Fruit fly (Drosophila melanogaster) Kc167 (cell line): ENCODE data around the gene Srp14.

ENCODE experiments used
- Myc ChIP-seq: fragments of >200 bp; optimal IDR thresholded peaks from 2 replicates; lab custom pipeline; 2017; ENCODE audit warnings: missing external identifiers
- Sin3A ChIP-seq: fragments of >200 bp; optimal IDR thresholded peaks from 2 replicates; lab custom pipeline; 2018; ENCODE audit warnings: missing external identifiers
- h ChIP-seq: fragments of >200 bp; optimal IDR thresholded peaks from 3 replicates; lab custom pipeline; 2018; ENCODE audit warnings: missing external identifiers
- insv ChIP-seq: fragments of >200 bp; optimal IDR thresholded peaks from 3 replicates; lab custom pipeline; 2018; ENCODE audit warnings: missing external identifiers
- psq ChIP-seq: fragments of >200 bp; optimal IDR thresholded peaks from 2 replicates; lab custom pipeline; 2017; ENCODE audit warnings: missing external identifiers
- ttk ChIP-seq: sonication (Bioruptor generic); optimal IDR thresholded peaks from 2 replicates; lab custom pipeline; 2017; ENCODE audit warnings: missing external identifiers

The Srp14 gene

DNA sequence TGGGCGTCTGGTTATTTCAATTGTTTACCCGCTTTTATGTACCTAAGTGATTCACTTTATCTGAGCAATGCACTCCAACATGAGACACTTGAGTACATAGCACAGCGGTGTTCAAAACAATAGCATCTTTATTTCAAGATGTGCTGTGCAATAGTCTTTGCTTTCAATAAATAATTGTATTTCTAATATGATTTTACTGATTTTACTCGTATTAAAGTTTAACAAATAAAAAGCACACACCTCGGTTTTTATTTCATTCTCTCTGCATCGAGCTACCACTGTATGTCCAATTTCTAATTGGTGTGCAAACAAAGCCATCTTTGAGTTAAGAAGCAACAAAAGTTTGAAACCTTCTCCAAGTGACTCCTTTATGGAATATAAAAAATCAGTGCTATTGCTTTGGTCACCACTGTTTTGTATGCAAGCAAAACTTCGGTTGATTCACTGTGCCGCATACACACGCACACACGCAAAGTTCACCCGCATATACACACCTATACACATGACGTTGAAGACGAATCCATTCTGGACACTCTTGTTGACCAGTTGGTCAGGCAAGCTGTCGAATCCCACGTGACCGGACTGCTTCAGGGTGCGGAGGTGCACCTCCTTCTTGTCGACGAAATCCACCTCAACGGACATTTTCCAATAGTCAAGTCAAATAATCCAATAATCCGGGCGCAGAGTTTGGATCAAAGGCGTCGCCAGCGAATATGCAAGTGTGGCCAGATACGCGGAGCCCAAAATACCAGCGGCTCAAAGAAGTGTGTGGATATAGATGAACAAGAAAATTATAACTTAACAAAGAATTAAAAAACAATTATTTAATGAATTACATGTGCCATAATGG lies 7.9 kb downstream of the Srp14 start, which contains the start of gene Septin2:
TSS of gene Septin2 (minus strand) at position 727 of the 850 bp plus-strand sequence.
- TF ChIP-seq h (lab: Kevin White, UChicago) (no peak), psq (lab: Kevin White, UChicago) (no peak), ttk (lab: Kevin White, UChicago) (no peak), Myc (lab: Kevin White, UChicago) (no peak), Sin3A (lab: Kevin White, UChicago) (no peak), insv (lab: Kevin White, UChicago) (no peak)

DNA sequence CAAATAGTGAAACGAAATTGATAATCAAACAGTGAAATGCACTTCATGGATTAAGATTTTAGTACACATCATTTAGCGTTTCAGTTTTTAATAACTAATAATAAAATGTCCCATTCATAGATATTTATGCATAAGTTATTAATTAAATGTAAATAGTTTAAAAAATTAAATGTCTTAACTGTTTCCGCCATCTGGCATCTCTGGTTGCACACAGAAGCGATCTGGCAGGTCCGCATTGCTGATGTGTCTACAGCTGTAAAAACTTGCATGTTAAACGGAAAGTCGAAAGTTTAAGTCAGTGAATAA lies 8.5 kb downstream of the Srp14 start, which contains the start of gene Srp72:
TSS of gene Srp72 (plus strand) at position 232 of the 306 bp plus-strand sequence.
- TF ChIP-seq Sin3A (lab: Kevin White, UChicago) (no peak), Myc (lab: Kevin White, UChicago) (no peak)

DNA sequence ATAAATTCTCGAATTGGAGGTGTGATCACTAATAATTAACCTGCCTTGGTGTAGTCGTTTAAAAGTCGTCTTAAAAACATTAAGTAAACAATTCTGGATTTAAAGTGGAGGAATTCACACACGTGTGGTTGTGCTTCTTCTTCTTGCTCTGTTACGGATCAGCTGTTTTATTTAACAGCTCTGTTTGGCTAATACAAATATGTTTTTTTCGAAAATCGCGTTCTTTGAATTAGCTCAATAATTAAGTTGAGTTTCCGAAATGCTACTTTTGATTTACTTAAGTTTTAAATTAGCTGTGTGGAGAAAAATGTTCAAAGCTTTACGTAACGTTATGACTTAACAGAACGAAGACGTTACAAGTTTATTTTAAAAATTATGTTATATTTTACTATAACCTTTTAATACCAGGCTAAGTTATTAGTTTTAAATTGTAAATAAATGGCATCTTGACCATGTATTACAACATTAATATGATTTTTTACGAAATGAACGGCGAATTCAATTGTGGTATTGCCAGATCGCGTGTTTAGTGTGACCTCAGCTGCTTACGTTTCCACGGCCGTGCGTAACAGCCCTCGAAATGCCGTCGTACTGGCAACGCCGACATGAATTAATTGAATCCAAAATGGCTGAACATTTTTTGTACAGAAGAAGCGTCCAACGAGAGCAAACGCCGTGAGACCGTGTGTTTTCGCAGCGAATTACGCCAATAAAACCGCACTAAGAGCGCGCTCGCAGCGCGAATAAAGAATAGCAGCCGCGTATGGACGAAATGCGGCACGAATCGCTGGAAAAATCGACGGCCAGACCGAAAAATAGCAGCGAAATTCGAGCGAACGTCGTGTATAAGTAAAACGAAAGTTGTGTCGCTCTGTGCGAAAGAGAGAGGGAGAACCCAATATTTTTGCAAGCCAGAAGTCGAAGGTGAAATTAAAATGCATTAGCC lies 12.9 kb downstream of the Srp14 start, which contains the start of the genes Pus1 and bon:
TSS of gene Pus1 (minus strand) at position 155 of the 946 bp plus-strand sequence.
TSS of gene bon (plus strand) at position 623 of the 946 bp plus-strand sequence.
- no peak for TF ChIP-seq Sin3A (lab: Kevin White, UChicago)
- TF ChIP-seq h (lab: Kevin White, UChicago), result no peak
- no peak for TF ChIP-seq insv (lab: Kevin White, UChicago)
- TF ChIP-seq Myc (lab: Kevin White, UChicago), result no peak
- no peak for TF ChIP-seq ttk (lab: Kevin White, UChicago)
- no peak for TF ChIP-seq psq (lab: Kevin White, UChicago)

DNA sequence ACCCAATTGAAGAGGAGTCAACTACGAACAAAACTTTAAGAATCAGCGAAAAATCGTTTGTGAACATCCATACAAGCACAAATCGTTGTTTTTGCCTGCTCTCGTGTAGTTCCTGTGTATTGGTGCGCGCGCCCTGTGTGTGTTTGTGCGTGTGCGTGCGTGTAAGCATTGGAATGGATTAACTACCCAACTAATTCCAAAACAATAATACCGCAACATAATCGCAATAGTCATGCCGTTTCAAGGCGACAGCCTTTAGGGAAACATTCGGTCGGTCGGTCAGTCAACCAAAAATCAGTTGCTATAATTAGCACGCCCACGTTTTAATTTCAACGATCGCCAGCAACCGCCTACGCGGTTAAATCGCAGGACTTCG lies 13.5 kb downstream of the Srp14 start:
- no peak for TF ChIP-seq insv (lab: Kevin White, UChicago)
- TF ChIP-seq psq (lab: Kevin White, UChicago), result no peak
- no peak for TF ChIP-seq Myc (lab: Kevin White, UChicago)
- no peak for TF ChIP-seq h (lab: Kevin White, UChicago)
- no peak for TF ChIP-seq Sin3A (lab: Kevin White, UChicago)

DNA sequence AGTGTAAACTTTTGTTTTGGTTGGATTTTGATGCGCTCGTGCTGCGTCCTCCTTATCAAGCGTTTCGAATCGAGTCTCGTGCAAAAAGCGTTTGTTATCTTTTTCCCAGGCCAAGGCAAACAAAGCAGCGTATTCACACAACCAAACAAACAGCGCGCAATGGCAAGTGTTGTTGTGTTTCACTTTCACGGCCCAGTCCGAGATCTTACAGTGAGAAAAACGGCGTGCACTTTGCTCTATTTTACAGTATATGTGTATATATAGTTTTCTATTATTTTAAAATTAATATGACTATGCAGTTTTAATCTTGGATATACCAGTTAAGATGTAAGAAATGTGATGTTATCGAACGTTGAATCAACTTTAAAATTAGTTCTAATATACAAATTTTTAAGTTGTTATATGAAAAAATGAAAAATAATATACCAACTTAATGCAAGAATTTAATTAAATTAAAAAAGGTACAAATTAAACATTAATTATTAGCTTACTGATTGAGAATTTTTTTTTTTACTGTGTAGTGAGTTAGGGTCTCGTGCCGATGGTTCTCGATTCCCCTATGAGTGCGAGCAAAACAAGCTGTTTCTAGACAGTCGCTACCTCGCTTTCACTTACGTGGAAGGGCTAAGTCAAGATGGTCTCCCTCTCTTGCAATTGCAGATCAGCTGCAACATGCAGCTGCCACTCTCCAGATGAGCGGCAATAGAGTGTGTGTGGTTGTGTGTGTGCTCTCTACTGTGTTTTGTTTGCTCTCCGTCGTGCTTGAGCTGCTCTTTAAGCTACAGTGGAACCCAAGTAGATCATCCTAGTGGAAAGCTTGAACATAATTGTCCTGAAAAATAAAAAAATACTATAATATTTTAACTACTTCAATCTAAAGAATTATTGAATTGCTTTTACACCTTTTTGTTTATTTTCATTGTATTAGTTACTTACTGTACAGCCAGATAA lies 14.6 kb downstream of the Srp14 start:
- TF ChIP-seq h (lab: Kevin White, UChicago) (no peak), insv (lab: Kevin White, UChicago) (no peak), Myc (lab: Kevin White, UChicago) (no peak), Sin3A (lab: Kevin White, UChicago) (no peak), psq (lab: Kevin White, UChicago) (no peak), ttk (lab: Kevin White, UChicago) (no peak)

DNA sequence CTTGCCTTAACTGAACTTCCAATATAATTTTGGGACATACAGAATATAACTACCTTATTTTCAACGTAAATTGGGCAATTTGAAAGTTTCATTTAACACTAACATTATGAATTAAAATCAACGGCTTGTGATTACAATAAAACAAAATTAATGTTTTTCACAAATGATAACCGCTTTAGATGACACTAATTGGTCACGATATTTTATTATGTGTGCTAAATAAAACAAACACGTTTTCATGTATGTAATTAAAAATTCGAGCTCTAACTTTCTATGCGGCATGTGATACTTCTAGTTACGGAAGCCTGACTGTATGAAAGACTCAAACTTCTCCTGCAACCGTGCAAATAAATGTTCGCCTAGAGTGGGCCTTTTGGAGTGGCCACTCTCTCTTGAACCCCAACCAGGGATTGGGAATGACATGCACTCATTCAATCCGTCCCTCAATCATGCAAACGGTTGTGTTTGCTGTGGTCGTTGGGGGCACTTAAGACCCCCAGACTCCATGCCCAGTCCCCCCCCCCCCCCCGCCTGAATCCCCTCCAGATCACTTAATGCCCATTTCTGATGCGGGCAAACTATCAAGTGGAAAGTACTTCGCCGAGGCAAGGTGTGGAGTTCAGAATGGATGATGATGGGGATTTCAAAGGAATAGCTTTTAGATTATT lies 15.4 kb downstream of the Srp14 start:
- TF ChIP-seq insv (lab: Kevin White, UChicago), result no peak
- no peak for TF ChIP-seq Sin3A (lab: Kevin White, UChicago)

DNA sequence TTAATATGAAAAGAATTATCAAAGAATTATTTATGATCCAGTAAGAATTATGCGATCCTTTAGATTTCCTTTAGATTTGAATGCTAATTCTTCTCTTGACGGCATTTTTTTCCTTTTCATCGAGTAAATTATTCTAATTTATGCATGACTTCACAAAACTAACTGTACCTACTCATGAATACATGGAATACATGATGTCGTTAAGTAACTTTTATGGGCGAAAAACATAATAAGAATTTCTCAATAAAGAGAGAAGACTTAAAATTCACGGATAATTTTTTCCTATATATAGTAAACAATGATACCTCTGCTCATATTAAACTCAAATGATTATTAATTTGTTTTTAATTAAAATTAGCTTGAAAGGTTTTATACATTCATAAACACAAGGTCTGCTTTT lies 16.0 kb downstream of the Srp14 start:
- no peak for TF ChIP-seq Sin3A (lab: Kevin White, UChicago)

DNA sequence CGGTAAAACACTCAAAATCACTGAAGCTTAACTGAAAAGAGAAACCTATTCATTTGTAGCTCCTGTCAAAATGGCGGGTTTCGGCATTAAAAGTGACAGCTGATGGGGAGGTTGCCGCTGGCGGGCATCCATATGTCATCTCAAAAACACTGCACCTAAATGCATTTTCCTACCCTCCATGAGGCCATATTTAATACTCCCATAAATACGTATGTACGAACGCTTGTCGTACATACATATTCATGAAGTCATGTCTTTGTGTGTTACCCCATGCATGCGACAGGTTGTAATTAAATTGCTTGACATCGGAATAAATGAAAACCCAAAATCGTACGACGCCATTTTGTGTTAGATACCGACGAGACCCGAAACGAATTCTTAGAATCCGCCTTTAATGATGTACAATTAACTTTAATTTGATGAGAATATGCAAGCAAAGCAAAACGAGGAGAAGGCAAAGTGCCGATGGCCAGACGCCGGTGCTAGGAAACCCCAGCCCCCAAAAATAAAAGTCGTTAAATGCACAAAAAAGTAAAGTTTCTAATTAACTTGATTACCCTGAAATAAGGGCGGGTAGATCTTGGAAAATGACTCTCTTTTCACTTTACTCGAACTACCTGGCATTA lies 16.5 kb downstream of the Srp14 start:
- no peak for TF ChIP-seq insv (lab: Kevin White, UChicago)
- TF ChIP-seq psq (lab: Kevin White, UChicago), result no peak
- TF ChIP-seq Sin3A (lab: Kevin White, UChicago), result no peak
- no peak for TF ChIP-seq h (lab: Kevin White, UChicago)

DNA sequence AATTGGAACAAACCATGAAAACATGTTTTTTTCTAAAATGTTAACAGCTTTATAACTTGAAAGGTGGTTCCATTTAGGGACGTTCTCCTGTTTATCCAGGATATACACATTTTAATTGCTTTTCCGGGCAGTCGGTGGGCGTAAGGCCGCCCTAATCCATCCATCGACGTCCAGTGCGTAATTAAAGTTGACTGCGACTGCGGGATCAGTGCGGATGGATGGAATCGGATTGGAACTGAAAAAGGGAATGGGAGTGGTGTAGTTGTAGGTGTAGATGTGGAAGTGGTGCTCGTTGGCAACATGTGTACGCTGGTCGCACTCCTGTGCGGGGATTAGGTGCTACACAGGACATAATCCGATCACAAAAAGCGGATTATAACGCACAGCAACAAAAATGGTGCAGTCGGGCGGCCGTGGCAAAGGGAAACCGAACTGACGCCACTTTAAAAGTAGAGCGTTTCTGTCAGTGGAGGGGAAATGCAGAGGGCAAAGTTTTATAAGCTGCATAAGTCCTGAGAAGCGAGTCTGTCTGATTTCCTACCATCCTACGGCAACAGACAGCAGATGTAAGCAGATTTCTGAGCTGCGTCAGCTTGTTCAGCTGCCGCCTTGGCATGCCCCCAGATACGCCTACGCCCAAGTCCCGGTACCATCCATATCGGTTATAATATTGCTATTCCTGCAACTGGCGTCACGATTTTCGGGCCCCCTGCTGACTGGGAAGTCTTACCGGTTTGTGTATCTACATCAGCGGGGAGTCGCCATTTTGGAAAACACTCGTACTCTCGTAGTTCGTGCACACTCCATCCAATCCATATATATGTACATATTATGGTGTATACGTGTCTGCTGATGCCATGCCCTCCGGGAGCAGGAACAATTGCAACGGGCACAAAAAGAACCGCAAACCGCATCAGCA lies 17.8 kb downstream of the Srp14 start:
- no peak for TF ChIP-seq psq (lab: Kevin White, UChicago)
- no peak for TF ChIP-seq h (lab: Kevin White, UChicago)
- no peak for TF ChIP-seq ttk (lab: Kevin White, UChicago)
- no peak for TF ChIP-seq Myc (lab: Kevin White, UChicago)
- no peak for TF ChIP-seq insv (lab: Kevin White, UChicago)
- TF ChIP-seq Sin3A (lab: Kevin White, UChicago), result no peak
